Worm (Caenorhabditis elegans) whole organism, young adult: ENCODE measurements around the gene lec-8.

Experiments
- dpl-1 ChIP-seq: fragments of 150-350 bp; optimal IDR thresholded peaks from 2 replicates; lab custom pipeline; 2014; ENCODE audit warnings: missing biosample characterization, missing genetic modification reagents, missing genetic modification characterization
- snpc-1.3 ChIP-seq: sonication (generic microtip); optimal IDR thresholded peaks from 2 replicates; lab custom pipeline; 2017; ENCODE audit warnings: missing genetic modification characterization, mild to moderate bottlenecking, missing compliant biosample characterization, antibody characterized with exemption, moderate library complexity, missing genotype, missing genetic modification reagents; ENCODE audit not compliant: insufficient read depth
- snpc-4 ChIP-seq, 5 experiments: fragments of 150-350 bp in 1 of 5; sonication (generic microtip) in 4 of 5; optimal IDR thresholded peaks; 2 replicates each; lab custom pipeline; 2014 to 2018; ENCODE audit warnings: missing genetic modification characterization in 5 of 5, missing biosample characterization in 3 of 5, antibody characterized with exemption in 2 of 5, mild to moderate bottlenecking in 2 of 5, missing compliant biosample characterization in 2 of 5, missing genotype in 2 of 5, moderate library complexity in 2 of 5, missing genetic modification reagents in 1 of 5
- ztf-18 ChIP-seq: sonication (generic microtip); optimal IDR thresholded peaks from 2 replicates; lab custom pipeline; 2016; ENCODE audit warnings: missing genotype, mild to moderate bottlenecking, missing genetic modification characterization, missing compliant biosample characterization
- ztf-3 ChIP-seq: fragments of 200-800 bp; sonication (Bioruptor generic); optimal IDR thresholded peaks from 2 replicates; lab custom pipeline; 2018; ENCODE audit warnings: mild to moderate bottlenecking, missing genetic modification characterization, missing compliant biosample characterization

DNA sequence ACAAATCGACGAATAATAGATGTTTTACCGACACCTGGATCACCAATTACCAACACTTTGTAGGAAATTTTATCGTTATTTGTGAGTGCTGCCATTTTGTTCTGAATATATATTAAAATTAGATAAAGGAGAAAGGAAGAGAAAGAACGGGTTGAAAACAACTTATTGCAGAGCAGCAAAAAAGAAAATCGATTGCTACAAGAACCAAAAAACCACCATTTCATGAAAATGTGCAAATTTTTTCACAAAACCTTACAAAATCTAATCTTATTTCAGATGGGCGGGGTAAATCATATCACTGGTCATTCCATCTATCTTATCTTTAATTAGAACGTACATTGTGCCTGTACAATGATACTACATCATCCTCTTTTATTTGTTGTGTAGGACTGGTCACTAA, 31.7 kb downstream of the lec-8 start, which contains the start of gene glo-1:
- TF ChIP-seq snpc-1.3 = no peak
- TF ChIP-seq dpl-1 (GFP tag; lab: Kevin White, UChicago) = no peak
- TF ChIP-seq ztf-18 (tag; lab: Kevin White, UChicago) = no peak
- no peak for TF ChIP-seq ztf-3
- no peak for TF ChIP-seq snpc-4 (GFP tag; optimal IDR thresholded peaks at IDR 0.05; lab: Kevin White, UChicago)
- no peak for TF ChIP-seq snpc-4 (tag; optimal IDR thresholded peaks at IDR 0.05; lab: Kevin White, UChicago)
